Worm (Caenorhabditis elegans) whole organism, mixed stage, embryonic: ENCODE results near the gene zer-1.

ENCODE experiments used
- bed-3 ChIP-seq: fragments of 200-800 bp; sonication (Bioruptor generic); optimal IDR thresholded peaks from 3 replicates; lab custom pipeline; 2018; ENCODE audit warnings: mild to moderate bottlenecking, missing genetic modification characterization, moderate library complexity, missing compliant biosample characterization
- cnd-1 ChIP-seq: fragments of 200-800 bp; sonication (Bioruptor generic); optimal IDR thresholded peaks from 2 replicates; lab custom pipeline; 2018; ENCODE audit warnings: mild to moderate bottlenecking, missing genetic modification characterization, missing compliant biosample characterization
- elt-1 ChIP-seq: sonication (generic microtip); optimal IDR thresholded peaks from 2 replicates; lab custom pipeline; 2017; ENCODE audit warnings: missing genetic modification characterization, mild to moderate bottlenecking, missing compliant biosample characterization, antibody characterized with exemption, moderate library complexity, borderline replicate concordance; ENCODE audit not compliant: insufficient read depth
- hlh-1 ChIP-seq: fragments of 150-350 bp; optimal IDR thresholded peaks from 2 replicates; lab custom pipeline; 2014; ENCODE audit warnings: missing biosample characterization, missing genetic modification reagents, missing genetic modification characterization
- lin-32 ChIP-seq: fragments of 200-800 bp; sonication (Bioruptor generic); optimal IDR thresholded peaks from 2 replicates; lab custom pipeline; 2018; ENCODE audit warnings: mild to moderate bottlenecking, missing genetic modification characterization, missing compliant biosample characterization
- lsy-2 ChIP-seq: fragments of 150-350 bp; optimal IDR thresholded peaks from 2 replicates; lab custom pipeline; 2014; ENCODE audit warnings: missing biosample characterization, missing genetic modification characterization
- mep-1 ChIP-seq: fragments of 150-350 bp; optimal IDR thresholded peaks from 2 replicates; lab custom pipeline; 2017; ENCODE audit warnings: missing biosample characterization, missing genetic modification reagents, missing genetic modification characterization, inconsistent platforms
- nhr-2 ChIP-seq: fragments of 150-350 bp; optimal IDR thresholded peaks from 2 replicates; lab custom pipeline; 2014; ENCODE audit warnings: missing biosample characterization, missing genetic modification characterization
- nhr-28 ChIP-seq: fragments of 150-350 bp; optimal IDR thresholded peaks from 2 replicates; lab custom pipeline; 2014; ENCODE audit warnings: missing biosample characterization, missing genetic modification characterization
- pha-4 ChIP-seq: fragments of 150-350 bp; optimal IDR thresholded peaks from 2 replicates; lab custom pipeline; 2018; ENCODE audit warnings: missing biosample characterization, missing genetic modification reagents, missing genetic modification characterization
- snpc-4 ChIP-seq: fragments of 150-350 bp; optimal IDR thresholded peaks from 2 replicates; lab custom pipeline; 2014; ENCODE audit warnings: missing biosample characterization, missing genetic modification characterization
- unc-62 ChIP-seq: fragments of 150-350 bp; optimal IDR thresholded peaks from 2 replicates; lab custom pipeline; 2014; ENCODE audit warnings: missing biosample characterization, missing genetic modification reagents, missing genetic modification characterization

DNA sequence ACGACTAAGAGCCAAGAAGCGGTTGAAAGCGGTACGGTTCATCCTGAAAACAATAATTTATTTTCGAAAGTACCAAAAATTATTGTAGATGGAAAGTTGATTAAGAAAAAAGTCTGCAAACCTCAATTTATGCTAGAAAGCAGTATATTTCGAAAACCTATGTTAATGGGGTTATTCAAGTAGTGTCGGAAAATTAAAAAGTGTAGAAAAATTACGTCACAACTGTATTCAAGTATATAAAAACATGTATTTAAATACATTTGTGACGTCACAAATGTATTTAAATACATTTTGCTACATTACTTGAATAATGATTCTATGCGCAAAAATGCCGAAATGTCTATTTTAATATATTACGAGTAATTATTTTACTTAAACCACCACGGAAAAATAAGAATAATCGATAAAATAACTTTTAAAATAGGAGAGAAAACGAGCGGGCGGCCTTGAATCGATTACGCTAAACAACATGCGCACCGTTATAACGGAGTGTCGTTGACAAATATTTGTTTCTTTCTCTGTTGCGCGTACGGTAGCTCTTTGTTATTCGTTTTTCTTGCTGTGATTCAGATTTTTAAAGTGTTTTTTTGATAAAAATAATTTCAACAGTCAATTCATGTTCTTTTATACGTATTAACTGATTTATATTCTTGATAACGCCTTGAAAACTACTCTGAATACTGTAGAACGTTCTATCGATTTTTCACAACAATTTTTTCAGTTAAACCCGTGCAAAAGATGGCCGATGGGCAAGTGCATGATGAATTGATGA lies 24.1 kb upstream of the zer-1 start, which contains the start of the genes F23H11.5 and bra-2:
- TF ChIP-seq cnd-1 (tag; lab: Kevin White, UChicago) (no peak), mep-1 (tag; lab: Kevin White, UChicago) (no peak), elt-1 (tag; lab: Kevin White, UChicago) (peak; percentile 26), lsy-2 (tag; lab: Kevin White, UChicago) (peak; percentile 80), nhr-2 (tag; lab: Kevin White, UChicago) (no peak), unc-62 (no peak), lin-32 (GFP tag; lab: Kevin White, UChicago) (no peak), nhr-28 (no peak), pha-4 (tag; lab: Kevin White, UChicago) (peak; percentile 22), bed-3 (no peak), snpc-4 (tag; lab: Kevin White, UChicago) (no peak), hlh-1 (tag; lab: Kevin White, UChicago) (no peak)
